Worm (Caenorhabditis elegans) whole organism, mixed stage, embryonic: ENCODE results near the gene H03G16.7.

ENCODE experiments used
- drap-1 ChIP-seq: fragments of 200-800 bp; sonication (Bioruptor generic); optimal IDR thresholded peaks from 3 replicates; lab custom pipeline; 2018; ENCODE audit warnings: mild to moderate bottlenecking, missing genetic modification characterization, missing compliant biosample characterization
- lin-13 ChIP-seq: fragments of 150-350 bp; optimal IDR thresholded peaks from 2 replicates; lab custom pipeline; 2014; ENCODE audit warnings: missing biosample characterization, missing genetic modification characterization

ce11 chrX:15039696-15040212, 16.1 kb downstream of the H03G16.7 start:
- TF ChIP-seq lin-13 (tag; lab: Kevin White, UChicago): no peak
- no peak for TF ChIP-seq drap-1 (GFP tag; lab: Kevin White, UChicago)
